Fruit fly (Drosophila melanogaster): ENCODE measurements around the gene wrd.

dm6 chr3R:18118239-18118638 lies 49.3 kb upstream of the wrd start:
- no peak for TF ChIP-seq usp (GFP tag; optimal IDR thresholded peaks at IDR 0.05)
- TF ChIP-seq Dll (optimal IDR thresholded peaks at IDR 0.05): no peak
- TF ChIP-seq EcR (GFP tag; optimal IDR thresholded peaks at IDR 0.05): no peak
